Worm (Caenorhabditis elegans) whole organism, L4 larva: ENCODE data around the gene epi-1.

Source experiments
- R02D3.7 ChIP-seq: fragments of 150-350 bp; sonication (generic microtip); optimal IDR thresholded peaks from 3 replicates; lab custom pipeline; 2014; ENCODE audit warnings: missing biosample characterization, missing genetic modification characterization
- duxl-1 ChIP-seq: sonication (generic microtip); optimal IDR thresholded peaks from 2 replicates; lab custom pipeline; 2016; ENCODE audit warnings: mild to moderate bottlenecking, missing genetic modification characterization, moderate library complexity, missing compliant biosample characterization; ENCODE audit not compliant: poor library complexity

DNA sequence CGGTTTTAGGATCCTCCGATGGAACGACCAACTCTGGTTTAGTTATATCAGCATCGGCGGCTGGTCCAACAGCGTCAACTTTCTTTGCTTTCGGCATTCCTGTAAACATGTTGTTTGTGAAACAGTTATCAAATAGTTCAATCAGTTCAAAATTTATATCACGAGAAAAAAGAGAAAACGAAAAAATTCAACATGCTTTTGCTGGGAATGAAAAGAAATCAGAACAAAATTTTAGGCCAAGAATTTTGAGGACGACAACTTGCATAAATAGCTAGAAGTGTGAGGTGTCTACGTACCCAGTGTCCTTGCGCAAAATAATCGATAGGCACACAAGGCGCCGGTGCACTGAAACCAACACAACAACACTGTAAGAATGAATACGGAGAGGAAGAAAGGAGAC is 13.8 kb downstream of the epi-1 start, which contains the start of gene K08C7.4:
- TF ChIP-seq duxl-1 (tag; lab: Kevin White, UChicago) (no peak), R02D3.7 (tag; lab: Kevin White, UChicago) (no peak)
